Fruit fly (Drosophila melanogaster) whole organism, prepupa: ENCODE measurements around the gene CG11550.

Experiments used
- Blimp-1 ChIP-seq: fragments of 200-800 bp; sonication (Bioruptor generic); optimal IDR thresholded peaks from 3 replicates; lab custom pipeline; 2017; ENCODE audit warnings: missing biosample characterization, missing genetic modification characterization, mild to moderate bottlenecking, moderate library complexity, missing genetic modification reagents
- CG11294 ChIP-seq: fragments of 200-800 bp; sonication (Bioruptor generic); IDR thresholded peaks from 2 replicates; pipeline ENCODE4 v1.3.6; 2022; ENCODE audit warnings: missing biosample characterization, missing genetic modification characterization
- CG11762 ChIP-seq: fragments of 200-800 bp; sonication (Bioruptor generic); optimal IDR thresholded peaks from 3 replicates; lab custom pipeline; 2016; ENCODE audit warnings: missing biosample characterization, missing genetic modification characterization; ENCODE audit not compliant: insufficient read depth
- CG11902 ChIP-seq: fragments of 200-800 bp; sonication (Bioruptor generic); optimal IDR thresholded peaks from 3 replicates; lab custom pipeline; 2016; ENCODE audit warnings: missing biosample characterization, missing genetic modification characterization
- CG15336 ChIP-seq: fragments of 200-800 bp; sonication (Bioruptor generic); IDR thresholded peaks from 2 replicates; pipeline ENCODE4 v1.3.6; 2022; ENCODE audit warnings: missing biosample characterization, missing genetic modification characterization
- CG1621 ChIP-seq: fragments of 200-800 bp; sonication (Bioruptor generic); optimal IDR thresholded peaks from 3 replicates; lab custom pipeline; 2018; ENCODE audit warnings: missing biosample characterization, mild to moderate bottlenecking, missing genetic modification characterization
- CG16779 ChIP-seq: fragments of 200-800 bp; sonication (Bioruptor generic); optimal IDR thresholded peaks from 3 replicates; lab custom pipeline; 2017; ENCODE audit warnings: missing biosample characterization, mild to moderate bottlenecking, missing genetic modification characterization
- CG3032 ChIP-seq: fragments of 200-800 bp; optimal IDR thresholded peaks from 2 replicates; lab custom pipeline; 2019; ENCODE audit warnings: missing biosample characterization, mild to moderate bottlenecking, missing genetic modification characterization, moderate library complexity
- CG31627 ChIP-seq: fragments of 200-800 bp; sonication (Bioruptor generic); optimal IDR thresholded peaks from 3 replicates; lab custom pipeline; 2016; ENCODE audit warnings: missing biosample characterization, missing genetic modification characterization
- CG32006 ChIP-seq: fragments of 200-800 bp; sonication (Bioruptor generic); optimal IDR thresholded peaks from 3 replicates; lab custom pipeline; 2017; ENCODE audit warnings: missing biosample characterization, mild to moderate bottlenecking, missing genetic modification characterization
- CG3919 ChIP-seq: fragments of 200-800 bp; sonication (Bioruptor generic); optimal IDR thresholded peaks from 3 replicates; lab custom pipeline; 2016; ENCODE audit warnings: missing biosample characterization, missing genetic modification characterization
- CG4318 ChIP-seq: fragments of 200-800 bp; sonication (Bioruptor generic); optimal IDR thresholded peaks from 3 replicates; lab custom pipeline; 2017; ENCODE audit warnings: missing biosample characterization, mild to moderate bottlenecking, missing genetic modification characterization
- CG6163 ChIP-seq: fragments of 200-800 bp; sonication (Bioruptor generic); IDR thresholded peaks from 3 replicates; pipeline ENCODE4 v1.3.6; 2022; ENCODE audit warnings: missing biosample characterization, missing genetic modification characterization
- CG6276 ChIP-seq: fragments of 200-800 bp; sonication (Bioruptor generic); optimal IDR thresholded peaks from 2 replicates; lab custom pipeline; 2017; ENCODE audit warnings: missing biosample characterization, mild to moderate bottlenecking, missing genetic modification characterization
- CG6792 ChIP-seq: fragments of 200-800 bp; sonication (Bioruptor generic); optimal IDR thresholded peaks from 3 replicates; lab custom pipeline; 2016; ENCODE audit warnings: missing biosample characterization, missing genetic modification characterization
- CG6854 ChIP-seq: fragments of 200-800 bp; sonication (Bioruptor generic); optimal IDR thresholded peaks from 2 replicates; lab custom pipeline; 2017; ENCODE audit warnings: missing biosample characterization, mild to moderate bottlenecking, missing genetic modification characterization
- CG7368 ChIP-seq: fragments of 200-800 bp; sonication (Bioruptor generic); optimal IDR thresholded peaks from 3 replicates; lab custom pipeline; 2016; ENCODE audit warnings: missing biosample characterization, missing genetic modification characterization
- CG8119 ChIP-seq: fragments of 200-800 bp; sonication (Bioruptor generic); IDR thresholded peaks from 3 replicates; pipeline ENCODE4 v1.3.6; 2022; ENCODE audit warnings: missing biosample characterization, missing genetic modification characterization
- CG8632 ChIP-seq: fragments of 200-800 bp; sonication (Bioruptor generic); optimal IDR thresholded peaks from 3 replicates; lab custom pipeline; 2016; ENCODE audit warnings: missing biosample characterization, missing genetic modification characterization
- CG9139 ChIP-seq: fragments of 200-800 bp; sonication (Bioruptor generic); optimal IDR thresholded peaks from 3 replicates; lab custom pipeline; 2017; ENCODE audit warnings: missing biosample characterization, mild to moderate bottlenecking, missing genetic modification characterization
- Eip75B ChIP-seq: fragments of 200-800 bp; sonication (Bioruptor generic); optimal IDR thresholded peaks from 3 replicates; lab custom pipeline; 2016; ENCODE audit warnings: missing biosample characterization, missing genetic modification characterization
- Eip78C ChIP-seq: fragments of 200-800 bp; sonication (Bioruptor generic); peaks from one replicate; lab custom pipeline; 2016; ENCODE audit warnings: missing biosample characterization, missing genetic modification characterization
- Eip93F ChIP-seq: fragments of 200-800 bp; sonication (Bioruptor generic); optimal IDR thresholded peaks from 2 replicates; lab custom pipeline; 2016; ENCODE audit warnings: missing biosample characterization, mild to moderate bottlenecking, missing genetic modification characterization
- Gug ChIP-seq: fragments of 200-800 bp; sonication (Bioruptor generic); IDR thresholded peaks from 2 replicates; pipeline ENCODE4 v1.3.6; 2022; ENCODE audit warnings: missing biosample characterization, missing genetic modification characterization
- Hr38 ChIP-seq: sonication (Bioruptor generic); optimal IDR thresholded peaks from 2 replicates; lab custom pipeline; 2016; ENCODE audit warnings: missing biosample characterization, missing genetic modification characterization
- Hr39 ChIP-seq: fragments of 200-800 bp; sonication (Bioruptor generic); optimal IDR thresholded peaks from 2 replicates; lab custom pipeline; 2016; ENCODE audit warnings: missing biosample characterization, missing genetic modification characterization
- Hr4 ChIP-seq: fragments of 200-800 bp; sonication (Bioruptor generic); optimal IDR thresholded peaks from 3 replicates; lab custom pipeline; 2016; ENCODE audit warnings: missing biosample characterization, missing genetic modification characterization
- Lpt ChIP-seq: fragments of 200-800 bp; sonication (Bioruptor generic); optimal IDR thresholded peaks from 3 replicates; lab custom pipeline; 2016; ENCODE audit warnings: missing biosample characterization, missing genetic modification characterization
- Met ChIP-seq: fragments of 200-800 bp; sonication (Bioruptor generic); optimal IDR thresholded peaks from 3 replicates; lab custom pipeline; 2016; ENCODE audit warnings: missing biosample characterization, missing genetic modification characterization
- OdsH ChIP-seq: fragments of 200-800 bp; sonication (Bioruptor generic); optimal IDR thresholded peaks from 3 replicates; lab custom pipeline; 2016; ENCODE audit warnings: missing biosample characterization, missing genetic modification characterization
- Smox ChIP-seq: fragments of 200-800 bp; sonication (Bioruptor generic); optimal IDR thresholded peaks from 3 replicates; lab custom pipeline; 2016; ENCODE audit warnings: missing biosample characterization, missing genetic modification characterization
- Sox102F ChIP-seq: fragments of 200-800 bp; sonication (Bioruptor generic); optimal IDR thresholded peaks from 2 replicates; lab custom pipeline; 2016; ENCODE audit warnings: missing biosample characterization, mild to moderate bottlenecking, missing genetic modification characterization
- Sox14 ChIP-seq: fragments of 200-800 bp; sonication (Bioruptor generic); optimal IDR thresholded peaks from 3 replicates; lab custom pipeline; 2016; ENCODE audit warnings: missing biosample characterization, missing genetic modification characterization
- Sox15 ChIP-seq: fragments of 200-800 bp; sonication (Bioruptor generic); optimal IDR thresholded peaks from 3 replicates; lab custom pipeline; 2016; ENCODE audit warnings: missing biosample characterization, missing genetic modification characterization
- achi ChIP-seq: fragments of 200-800 bp; sonication (Bioruptor generic); optimal IDR thresholded peaks from 3 replicates; lab custom pipeline; 2016; ENCODE audit warnings: missing biosample characterization, missing genetic modification characterization
- acj6 ChIP-seq: fragments of 200-800 bp; sonication (Bioruptor generic); optimal IDR thresholded peaks from 3 replicates; lab custom pipeline; 2016; ENCODE audit warnings: missing biosample characterization, missing genetic modification characterization
- cyc ChIP-seq: fragments of 200-800 bp; sonication (Bioruptor generic); optimal IDR thresholded peaks from 3 replicates; lab custom pipeline; 2016; ENCODE audit warnings: missing biosample characterization, missing genetic modification characterization
- dac ChIP-seq: fragments of 200-800 bp; sonication (Bioruptor generic); optimal IDR thresholded peaks from 2 replicates; lab custom pipeline; 2017; ENCODE audit warnings: missing biosample characterization, mild to moderate bottlenecking, missing genetic modification characterization
- dsx ChIP-seq: fragments of 200-800 bp; optimal IDR thresholded peaks from 3 replicates; lab custom pipeline; 2019; ENCODE audit warnings: missing biosample characterization, mild to moderate bottlenecking, missing genetic modification characterization, moderate library complexity; ENCODE audit not compliant: poor library complexity, severe bottlenecking
- eg ChIP-seq: fragments of 200-800 bp; sonication (Bioruptor generic); IDR thresholded peaks from 3 replicates; pipeline ENCODE4 v1.3.6; 2022; ENCODE audit warnings: missing biosample characterization, missing genetic modification characterization
- esn ChIP-seq: fragments of 200-800 bp; sonication (Bioruptor generic); optimal IDR thresholded peaks from 2 replicates; lab custom pipeline; 2016; ENCODE audit warnings: missing biosample characterization, mild to moderate bottlenecking, missing genetic modification characterization, moderate library complexity
- fd59A ChIP-seq: fragments of 200-800 bp; sonication (Bioruptor generic); optimal IDR thresholded peaks from 2 replicates; lab custom pipeline; 2017; ENCODE audit warnings: missing biosample characterization, mild to moderate bottlenecking, missing genetic modification characterization, missing genetic modification reagents
- fkh ChIP-seq: fragments of 200-800 bp; sonication (Bioruptor generic); optimal IDR thresholded peaks from 3 replicates; lab custom pipeline; 2017; ENCODE audit warnings: missing biosample characterization, mild to moderate bottlenecking, missing genetic modification characterization, moderate library complexity
- lz ChIP-seq: fragments of 200-800 bp; sonication (Bioruptor generic); optimal IDR thresholded peaks from 3 replicates; lab custom pipeline; 2016; ENCODE audit warnings: missing biosample characterization, missing genetic modification characterization
- net ChIP-seq: fragments of 200-800 bp; sonication (Bioruptor generic); optimal IDR thresholded peaks from 3 replicates; lab custom pipeline; 2016; ENCODE audit warnings: missing biosample characterization, missing genetic modification characterization
- pdm3 ChIP-seq: fragments of 200-800 bp; sonication (Bioruptor generic); optimal IDR thresholded peaks from 3 replicates; lab custom pipeline; 2016; ENCODE audit warnings: missing biosample characterization, missing genetic modification characterization
- salr ChIP-seq, 2 experiments: fragments of 200-800 bp; sonication (Bioruptor generic); optimal IDR thresholded peaks; 3 replicates each; lab custom pipeline; 2016 to 2018; ENCODE audit warnings: missing biosample characterization in 2 of 2, missing genetic modification characterization in 2 of 2, mild to moderate bottlenecking in 1 of 2
- spab ChIP-seq: fragments of 200-800 bp; sonication (Bioruptor generic); optimal IDR thresholded peaks from 2 replicates; lab custom pipeline; 2017; ENCODE audit warnings: missing biosample characterization, mild to moderate bottlenecking, missing genetic modification characterization, missing genetic modification reagents
- ss ChIP-seq, 2 experiments: fragments of 200-800 bp; sonication (Bioruptor generic); optimal IDR thresholded peaks; 2 replicates in 1 of 2; 3 replicates in 1 of 2; lab custom pipeline; 2017 to 2018; ENCODE audit warnings: mild to moderate bottlenecking in 2 of 2, missing biosample characterization in 2 of 2, missing genetic modification characterization in 2 of 2, moderate library complexity in 1 of 2
- svp ChIP-seq: fragments of 200-800 bp; sonication (Bioruptor generic); peaks from one replicate; lab custom pipeline; 2016; ENCODE audit warnings: missing biosample characterization, missing genetic modification characterization
- topi ChIP-seq: fragments of 200-800 bp; sonication (Bioruptor generic); optimal IDR thresholded peaks from 3 replicates; lab custom pipeline; 2016; ENCODE audit warnings: missing biosample characterization, missing genetic modification characterization
- vri ChIP-seq: fragments of 200-800 bp; sonication (Bioruptor generic); optimal IDR thresholded peaks from 3 replicates; lab custom pipeline; 2016; ENCODE audit warnings: missing biosample characterization, mild to moderate bottlenecking, missing genetic modification characterization

Gene CG11550

dm6 chr3R:31679830-31680294, at the start of gene CG11550:
CG11550 (minus strand) TSS chr3R:31679880.
- TF ChIP-seq fd59A = no peak
- TF ChIP-seq CG6792 (GFP tag; lab: Kevin White, UChicago) = peak; percentile 69
- peak; percentile 66 for TF ChIP-seq lz (GFP tag; lab: Kevin White, UChicago)
- no peak for TF ChIP-seq CG11902
- peak; percentile 59 for TF ChIP-seq CG11762 (GFP tag; lab: Kevin White, UChicago)
- TF ChIP-seq Hr4 (GFP tag; lab: Kevin White, UChicago) = no peak
- TF ChIP-seq Eip75B (GFP tag; lab: Kevin White, UChicago) = peak; percentile 60
- peak; percentile 65 for TF ChIP-seq net (GFP tag; lab: Kevin White, UChicago)
- peak; percentile 75 for TF ChIP-seq OdsH
- TF ChIP-seq Smox (GFP tag; lab: Kevin White, UChicago) = no peak
- TF ChIP-seq dsx (GFP tag; lab: Kevin White, UChicago) = no peak
- peak; percentile 61 for TF ChIP-seq topi (GFP tag; lab: Kevin White, UChicago)
- TF ChIP-seq CG31627 (GFP tag; lab: Kevin White, UChicago) = peak; percentile 56
- peak; percentile 80 for TF ChIP-seq CG8119 (GFP tag; lab: Robert Waterston, UW)
- peak; percentile 2 for TF ChIP-seq spab
- no peak for TF ChIP-seq Eip93F (GFP tag; lab: Kevin White, UChicago)
- TF ChIP-seq eg (GFP tag; lab: Robert Waterston, UW) = peak; percentile 80
- TF ChIP-seq CG11294 (GFP tag; lab: Robert Waterston, UW) = peak; percentile 33; the same call in 1 of the 2 replicates
- peak in 1 of 2 experiments; percentile 17 for TF ChIP-seq ss (GFP tag; optimal IDR thresholded peaks at IDR 0.05; lab: Kevin White, UChicago)
- TF ChIP-seq dac = peak; percentile 60
- peak; percentile 42 for TF ChIP-seq CG1621
- TF ChIP-seq CG8632 (GFP tag; lab: Kevin White, UChicago) = peak; percentile 56
- peak; percentile 70 for TF ChIP-seq CG6163 (GFP tag; lab: Robert Waterston, UW)
- TF ChIP-seq Gug (GFP tag; lab: Robert Waterston, UW) = peak; percentile 49
- peak; percentile 61 for TF ChIP-seq cyc (GFP tag; lab: Kevin White, UChicago)
- TF ChIP-seq pdm3 (GFP tag; lab: Kevin White, UChicago) = no peak
- TF ChIP-seq Blimp-1 (GFP tag; lab: Kevin White, UChicago) = peak; percentile 89
- TF ChIP-seq CG16779 (tag; lab: Kevin White, UChicago) = peak; percentile 3
- TF ChIP-seq CG7368 (GFP tag; lab: Kevin White, UChicago) = peak; percentile 49
- TF ChIP-seq CG9139 (GFP tag; lab: Kevin White, UChicago) = no peak
- peak; percentile 86 for TF ChIP-seq vri
- peak; percentile 9 for TF ChIP-seq Sox15 (GFP tag; lab: Kevin White, UChicago)
- peak; percentile 78 for TF ChIP-seq Lpt (GFP tag; lab: Kevin White, UChicago)
- peak; percentile 93 for TF ChIP-seq Eip78C (GFP tag; lab: Kevin White, UChicago)
- TF ChIP-seq CG4318 (GFP tag; lab: Kevin White, UChicago) = no peak
- TF ChIP-seq acj6 (GFP tag; lab: Kevin White, UChicago) = peak; percentile 51
- peak; percentile 94 for TF ChIP-seq svp (GFP tag; lab: Kevin White, UChicago)
- peak; percentile 57 for TF ChIP-seq Sox14 (GFP tag; lab: Kevin White, UChicago)
- peak; percentile 75 for TF ChIP-seq CG32006 (GFP tag; lab: Kevin White, UChicago)
- no peak for TF ChIP-seq fkh (GFP tag; lab: Kevin White, UChicago)
- no peak for TF ChIP-seq Met (GFP tag; lab: Kevin White, UChicago)
- no peak for TF ChIP-seq salr (GFP tag; optimal IDR thresholded peaks at IDR 0.05; lab: Kevin White, UChicago)
- peak; percentile 78 for TF ChIP-seq CG3919 (GFP tag; lab: Kevin White, UChicago)
- peak; percentile 53 for TF ChIP-seq CG6276 (GFP tag; lab: Kevin White, UChicago)
- no peak for TF ChIP-seq Hr38
- peak; percentile 55 for TF ChIP-seq CG6854
- peak; percentile 52 for TF ChIP-seq achi (GFP tag; lab: Kevin White, UChicago)
- peak; percentile 57 for TF ChIP-seq Hr39
- peak; percentile 75 for TF ChIP-seq Sox102F (GFP tag; lab: Kevin White, UChicago)
- peak; percentile 83 for TF ChIP-seq CG15336 (GFP tag; lab: Robert Waterston, UW)
- TF ChIP-seq CG3032 = peak; percentile 6
- peak; percentile 59 for TF ChIP-seq esn (GFP tag; lab: Kevin White, UChicago)
